Worm (Caenorhabditis elegans) whole organism, mixed stage, embryonic: Measurements from ENCODE around the gene cest-32.

ENCODE experiments used
- flh-1 ChIP-seq: fragments of 200-800 bp; sonication (Bioruptor generic); optimal IDR thresholded peaks from 2 replicates; lab custom pipeline; 2018; ENCODE audit warnings: mild to moderate bottlenecking, missing genetic modification characterization, moderate library complexity, missing compliant biosample characterization
- mab-5 ChIP-seq: fragments of 150-350 bp; optimal IDR thresholded peaks from 2 replicates; lab custom pipeline; 2014; ENCODE audit warnings: missing biosample characterization, missing genetic modification characterization
- nhr-12 ChIP-seq: fragments of 150-350 bp; optimal IDR thresholded peaks from 2 replicates; lab custom pipeline; 2014; ENCODE audit warnings: missing biosample characterization, missing genetic modification characterization
- nhr-2 ChIP-seq: fragments of 150-350 bp; optimal IDR thresholded peaks from 2 replicates; lab custom pipeline; 2014; ENCODE audit warnings: missing biosample characterization, missing genetic modification characterization
- nhr-237 ChIP-seq: fragments of 150-350 bp; optimal IDR thresholded peaks from 2 replicates; lab custom pipeline; 2014; ENCODE audit warnings: missing biosample characterization, missing genetic modification characterization
- nhr-28 ChIP-seq: fragments of 150-350 bp; optimal IDR thresholded peaks from 2 replicates; lab custom pipeline; 2014; ENCODE audit warnings: missing biosample characterization, missing genetic modification characterization
- snpc-4 ChIP-seq: fragments of 150-350 bp; optimal IDR thresholded peaks from 2 replicates; lab custom pipeline; 2014; ENCODE audit warnings: missing biosample characterization, missing genetic modification characterization
- ztf-11 ChIP-seq: fragments of 150-350 bp; optimal IDR thresholded peaks from 2 replicates; lab custom pipeline; 2014; ENCODE audit warnings: missing biosample characterization, missing genetic modification characterization

DNA sequence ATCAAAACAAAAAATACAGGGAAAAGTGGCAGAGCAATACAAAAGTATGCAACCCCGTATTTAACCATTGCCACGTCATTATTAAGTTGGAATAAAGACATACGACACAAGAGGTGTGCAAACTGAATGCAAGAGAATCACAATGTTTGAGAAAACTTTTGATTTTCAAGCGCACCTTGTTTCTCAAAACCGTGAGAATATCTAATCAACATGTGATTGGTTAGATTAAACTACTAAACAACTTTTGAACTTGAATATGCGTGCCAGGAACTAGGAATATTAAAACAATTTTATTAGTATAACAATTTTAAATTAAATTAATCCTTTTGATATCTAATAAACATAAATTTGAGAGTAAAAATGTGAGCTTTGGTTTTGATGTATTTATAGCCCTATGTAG lies 25.8 kb upstream of the cest-32 start, which contains the start of gene srt-70:
- TF ChIP-seq snpc-4 (tag; lab: Kevin White, UChicago) (no peak), nhr-12 (tag; lab: Kevin White, UChicago) (no peak), flh-1 (GFP tag; lab: Kevin White, UChicago) (no peak), mab-5 (no peak), ztf-11 (tag; lab: Kevin White, UChicago) (no peak), nhr-28 (tag; lab: Kevin White, UChicago) (no peak), nhr-2 (tag; lab: Kevin White, UChicago) (no peak), nhr-237 (no peak)
